Worm (Caenorhabditis elegans) whole organism, late embryonic: Measurements from ENCODE around the gene hpo-36.

Source experiments
- C38D4.7 ChIP-seq: fragments of 200-800 bp; sonication (Bioruptor generic); optimal IDR thresholded peaks from 2 replicates; lab custom pipeline; 2018; ENCODE audit warnings: mild to moderate bottlenecking, missing genetic modification characterization, moderate library complexity, missing compliant biosample characterization
- F13H6.1 ChIP-seq: sonication (generic microtip); optimal IDR thresholded peaks from 2 replicates; lab custom pipeline; 2016; ENCODE audit warnings: missing genetic modification characterization, missing compliant biosample characterization
- K09A11.1 ChIP-seq: sonication (generic microtip); optimal IDR thresholded peaks from 2 replicates; lab custom pipeline; 2017; ENCODE audit warnings: antibody characterized with exemption, mild to moderate bottlenecking, missing genetic modification characterization, missing compliant biosample characterization; ENCODE audit not compliant: insufficient read depth
- T23F11.4 ChIP-seq: fragments of 200-800 bp; sonication (Bioruptor generic); optimal IDR thresholded peaks from 2 replicates; lab custom pipeline; 2018; ENCODE audit warnings: mild to moderate bottlenecking, missing genetic modification characterization, missing compliant biosample characterization
- ahr-1 ChIP-seq: sonication (generic microtip); optimal IDR thresholded peaks from 2 replicates; lab custom pipeline; 2016; ENCODE audit warnings: missing genetic modification characterization, missing compliant biosample characterization
- ama-1 ChIP-seq: fragments of 150-350 bp; optimal IDR thresholded peaks from 2 replicates; lab custom pipeline; 2014
- ceh-14 ChIP-seq: sonication (generic microtip); optimal IDR thresholded peaks from 2 replicates; lab custom pipeline; 2016; ENCODE audit warnings: missing genotype, missing genetic modification characterization, missing compliant biosample characterization
- ceh-18 ChIP-seq: sonication (generic microtip); optimal IDR thresholded peaks from 2 replicates; lab custom pipeline; 2016; ENCODE audit warnings: missing genetic modification characterization, missing compliant biosample characterization
- ceh-19 ChIP-seq: fragments of 200-800 bp; sonication (Bioruptor generic); optimal IDR thresholded peaks from 2 replicates; lab custom pipeline; 2018; ENCODE audit warnings: mild to moderate bottlenecking, missing genetic modification characterization, missing compliant biosample characterization
- ceh-2 ChIP-seq: sonication (generic microtip); optimal IDR thresholded peaks from 2 replicates; lab custom pipeline; 2016; ENCODE audit warnings: missing genotype, missing genetic modification characterization, missing compliant biosample characterization
- ceh-22 ChIP-seq: sonication (generic microtip); optimal IDR thresholded peaks from 2 replicates; lab custom pipeline; 2017; ENCODE audit warnings: missing biosample characterization, missing genetic modification characterization
- ceh-24 ChIP-seq: sonication (generic microtip); optimal IDR thresholded peaks from 2 replicates; lab custom pipeline; 2016; ENCODE audit warnings: mild to moderate bottlenecking, missing genetic modification characterization, missing compliant biosample characterization
- ceh-30 ChIP-seq: fragments of 150-350 bp; optimal IDR thresholded peaks from 2 replicates; lab custom pipeline; 2014; ENCODE audit warnings: missing biosample characterization, missing genetic modification characterization
- ceh-31 ChIP-seq: sonication (generic microtip); optimal IDR thresholded peaks from 2 replicates; lab custom pipeline; 2016; ENCODE audit warnings: missing genetic modification characterization, missing compliant biosample characterization
- ceh-34 ChIP-seq: sonication (generic microtip); optimal IDR thresholded peaks from 2 replicates; lab custom pipeline; 2016; ENCODE audit warnings: mild to moderate bottlenecking, missing genetic modification characterization, missing compliant biosample characterization
- ceh-45 ChIP-seq: fragments of 200-800 bp; sonication (Bioruptor generic); IDR thresholded peaks from 2 replicates; pipeline ENCODE4 v1.3.6; 2022; ENCODE audit warnings: missing genetic modification reagents, missing genetic modification characterization, missing compliant biosample characterization
- ceh-6 ChIP-seq: fragments of 200-800 bp; sonication (Bioruptor generic); optimal IDR thresholded peaks from 2 replicates; lab custom pipeline; 2018; ENCODE audit warnings: mild to moderate bottlenecking, missing genetic modification characterization, missing compliant biosample characterization
- che-1 ChIP-seq: sonication (generic microtip); optimal IDR thresholded peaks from 2 replicates; lab custom pipeline; 2016; ENCODE audit warnings: mild to moderate bottlenecking, missing genetic modification characterization, missing compliant biosample characterization
- dmd-4 ChIP-seq: sonication (generic microtip); optimal IDR thresholded peaks from 2 replicates; lab custom pipeline; 2016; ENCODE audit warnings: borderline replicate concordance, missing genetic modification characterization, missing compliant biosample characterization
- dve-1 ChIP-seq: sonication (generic microtip); optimal IDR thresholded peaks from 2 replicates; lab custom pipeline; 2017; ENCODE audit warnings: antibody characterized with exemption, mild to moderate bottlenecking, missing genetic modification characterization, missing compliant biosample characterization
- elt-2 ChIP-seq: sonication (generic microtip); optimal IDR thresholded peaks from 2 replicates; lab custom pipeline; 2016; ENCODE audit warnings: missing genetic modification reagents, missing genetic modification characterization, missing compliant biosample characterization
- fax-1 ChIP-seq: sonication (generic microtip); optimal IDR thresholded peaks from 2 replicates; lab custom pipeline; 2016; ENCODE audit warnings: missing genotype, missing genetic modification characterization, missing compliant biosample characterization
- fkh-6 ChIP-seq: sonication (generic microtip); optimal IDR thresholded peaks from 2 replicates; lab custom pipeline; 2016; ENCODE audit warnings: missing genetic modification characterization, missing compliant biosample characterization
- gmeb-2 ChIP-seq: sonication (generic microtip); optimal IDR thresholded peaks from 2 replicates; lab custom pipeline; 2016; ENCODE audit warnings: missing genetic modification characterization, inconsistent platforms, missing compliant biosample characterization
- hlh-13 ChIP-seq: fragments of 200-800 bp; sonication (Bioruptor generic); optimal IDR thresholded peaks from 2 replicates; lab custom pipeline; 2018; ENCODE audit warnings: mild to moderate bottlenecking, missing genetic modification characterization, missing compliant biosample characterization
- hlh-30 ChIP-seq: sonication (generic microtip); optimal IDR thresholded peaks from 2 replicates; lab custom pipeline; 2017; ENCODE audit warnings: antibody characterized with exemption, missing genetic modification characterization, missing compliant biosample characterization; ENCODE audit not compliant: insufficient read depth
- lim-6 ChIP-seq: sonication (generic microtip); optimal IDR thresholded peaks from 2 replicates; lab custom pipeline; 2016; ENCODE audit warnings: missing genetic modification characterization, missing compliant biosample characterization
- lin-11 ChIP-seq: fragments of 200-800 bp; sonication (Bioruptor generic); optimal IDR thresholded peaks from 2 replicates; lab custom pipeline; 2018; ENCODE audit warnings: mild to moderate bottlenecking, missing genetic modification characterization, missing compliant biosample characterization
- nfya-1 ChIP-seq: sonication (generic microtip); optimal IDR thresholded peaks from 2 replicates; lab custom pipeline; 2017; ENCODE audit warnings: missing genetic modification characterization, mild to moderate bottlenecking, missing compliant biosample characterization, antibody characterized with exemption, moderate library complexity
- nhr-11 ChIP-seq: fragments of 150-350 bp; optimal IDR thresholded peaks from 2 replicates; lab custom pipeline; 2014; ENCODE audit warnings: missing biosample characterization, missing genetic modification characterization
- pat-9 ChIP-seq: fragments of 200-800 bp; sonication (Bioruptor generic); optimal IDR thresholded peaks from 2 replicates; lab custom pipeline; 2018; ENCODE audit warnings: mild to moderate bottlenecking, missing genetic modification characterization, moderate library complexity, missing compliant biosample characterization
- pax-1 ChIP-seq: fragments of 150-350 bp; optimal IDR thresholded peaks from 2 replicates; lab custom pipeline; 2014; ENCODE audit warnings: missing biosample characterization, missing genetic modification characterization
- pha-2 ChIP-seq: sonication (generic microtip); optimal IDR thresholded peaks from 2 replicates; lab custom pipeline; 2017; ENCODE audit warnings: mild to moderate bottlenecking, missing genetic modification characterization, missing compliant biosample characterization
- pha-4 ChIP-seq: fragments of 150-350 bp; optimal IDR thresholded peaks from 2 replicates; lab custom pipeline; 2018; ENCODE audit warnings: missing biosample characterization, missing genetic modification reagents, missing genetic modification characterization
- pqm-1 ChIP-seq: sonication (generic microtip); optimal IDR thresholded peaks from 2 replicates; lab custom pipeline; 2016; ENCODE audit warnings: missing genetic modification characterization, missing compliant biosample characterization
- ref-2 ChIP-seq: sonication (generic microtip); optimal IDR thresholded peaks from 2 replicates; lab custom pipeline; 2016; ENCODE audit warnings: missing genetic modification characterization, missing compliant biosample characterization
- rnt-1 ChIP-seq: sonication (generic microtip); optimal IDR thresholded peaks from 2 replicates; lab custom pipeline; 2016; ENCODE audit warnings: missing genetic modification characterization, missing compliant biosample characterization
- sox-4 ChIP-seq: sonication (generic microtip); optimal IDR thresholded peaks from 2 replicates; lab custom pipeline; 2017; ENCODE audit warnings: mild to moderate bottlenecking, missing genetic modification characterization, inconsistent platforms, missing compliant biosample characterization
- syd-9 ChIP-seq: sonication (generic microtip); optimal IDR thresholded peaks from 2 replicates; lab custom pipeline; 2016; ENCODE audit warnings: mild to moderate bottlenecking, missing genetic modification characterization, moderate library complexity, missing compliant biosample characterization
- tbx-2 ChIP-seq: sonication (generic microtip); optimal IDR thresholded peaks from 2 replicates; lab custom pipeline; 2016; ENCODE audit warnings: missing genetic modification characterization, missing compliant biosample characterization
- tbx-7 ChIP-seq: sonication (generic microtip); optimal IDR thresholded peaks from 2 replicates; lab custom pipeline; 2016; ENCODE audit warnings: missing genotype, missing genetic modification characterization, missing compliant biosample characterization
- unc-55 ChIP-seq: sonication (generic microtip); optimal IDR thresholded peaks from 2 replicates; lab custom pipeline; 2017; ENCODE audit warnings: missing biosample characterization, missing genetic modification reagents, missing genetic modification characterization
- zip-5 ChIP-seq: sonication (generic microtip); optimal IDR thresholded peaks from 2 replicates; lab custom pipeline; 2016; ENCODE audit warnings: missing genetic modification characterization, missing compliant biosample characterization

hpo-36 gene

ce11 chrV:3761829-3762228, 22.6 kb upstream of the hpo-36 start:
- no peak for TF ChIP-seq sox-4 (tag; lab: Kevin White, UChicago)
- TF ChIP-seq ceh-31 (tag; lab: Kevin White, UChicago), result no peak
- no peak for TF ChIP-seq zip-5 (tag; lab: Kevin White, UChicago)
- no peak for TF ChIP-seq hlh-13 (GFP tag; lab: Kevin White, UChicago)
- TF ChIP-seq pha-4, result no peak
- TF ChIP-seq gmeb-2, result no peak
- TF ChIP-seq lin-11 (tag; lab: Kevin White, UChicago), result no peak
- no peak for TF ChIP-seq tbx-2 (tag; lab: Kevin White, UChicago)
- no peak for TF ChIP-seq syd-9 (tag; lab: Kevin White, UChicago)
- TF ChIP-seq ceh-19 (GFP tag; lab: Kevin White, UChicago), result no peak
- no peak for TF ChIP-seq ref-2 (tag; lab: Kevin White, UChicago)
- TF ChIP-seq ceh-30 (tag; lab: Kevin White, UChicago), result no peak
- no peak for TF ChIP-seq nfya-1 (tag; lab: Kevin White, UChicago)
- no peak for TF ChIP-seq C38D4.7 (GFP tag; lab: Kevin White, UChicago)
- no peak for TF ChIP-seq dmd-4
- TF ChIP-seq ceh-6, result no peak
- no peak for TF ChIP-seq nhr-11 (tag; lab: Kevin White, UChicago)

- TF ChIP-seq ahr-1 (tag; lab: Kevin White, UChicago) (no peak), ceh-34 (tag; lab: Kevin White, UChicago) (no peak), pax-1 (tag; lab: Kevin White, UChicago) (no peak), lin-11 (tag; lab: Kevin White, UChicago) (no peak), syd-9 (tag; lab: Kevin White, UChicago) (no peak), lim-6 (tag; lab: Kevin White, UChicago) (no peak), K09A11.1 (tag; lab: Kevin White, UChicago) (no peak), ceh-45 (no peak), hlh-30 (no peak), dmd-4 (no peak), ama-1 (lab: Kevin White, UChicago) (no peak), ceh-22 (tag; lab: Kevin White, UChicago) (no peak), F13H6.1 (no peak), T23F11.4 (no peak), ceh-2 (no peak), pat-9 (tag; lab: Kevin White, UChicago) (no peak)
These were observed 21.6 kb upstream of the hpo-36 start, which contains the start of gene oac-55 for ce11 chrV:3760839-3761238. TSS of gene oac-55 (plus strand) at chrV:3761139.

DNA sequence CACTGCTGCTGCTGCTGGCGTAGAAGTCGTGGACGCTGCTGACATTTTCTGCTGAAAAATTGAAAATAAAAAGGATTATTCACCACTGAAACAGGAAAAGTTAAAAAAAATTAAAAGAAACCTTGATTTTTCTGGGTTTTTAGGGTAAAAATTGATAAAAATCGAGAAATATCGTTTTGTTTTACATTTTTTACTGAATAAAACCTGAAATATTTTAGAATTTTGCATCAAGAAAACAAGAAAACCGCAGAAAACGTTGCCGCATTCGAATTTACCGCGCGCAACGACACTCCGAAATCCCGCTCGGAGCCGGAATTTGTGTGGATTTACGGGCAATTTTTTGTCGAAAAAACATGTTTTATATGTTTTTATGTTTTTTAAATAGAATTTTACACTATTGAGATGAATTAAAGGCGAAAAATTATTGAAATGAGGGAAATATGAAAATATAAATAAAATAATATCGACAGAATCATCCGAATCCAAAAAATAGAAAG, 20.3 kb upstream of the hpo-36 start, which contains the start of gene chk-1:
Gene chk-1, minus strand, starts transcription at position 51 of the 497 bp plus-strand sequence.
- TF ChIP-seq gmeb-2, result no peak
- TF ChIP-seq nfya-1 (tag; lab: Kevin White, UChicago), result peak; percentile 34
- TF ChIP-seq sox-4 (tag; lab: Kevin White, UChicago), result no peak
- TF ChIP-seq, all 69 proteins: peak for 1

ce11 chrV:3756887-3757286, 17.7 kb upstream of the hpo-36 start, which contains the start of gene gid-7:
TSS of gene gid-7 (minus strand) at chrV:3757074.
- TF ChIP-seq unc-55 (peak; percentile 34), nfya-1 (tag; lab: Kevin White, UChicago) (peak; percentile 47), fkh-6 (tag; lab: Kevin White, UChicago) (no peak), che-1 (no peak), hlh-30 (peak; percentile 12), K09A11.1 (tag; lab: Kevin White, UChicago) (no peak), ceh-45 (no peak), lim-6 (tag; lab: Kevin White, UChicago) (no peak), pqm-1 (tag; lab: Kevin White, UChicago) (no peak), rnt-1 (no peak), pha-4 (no peak), dve-1 (tag; lab: Kevin White, UChicago) (peak; percentile 5), ceh-18 (tag; lab: Kevin White, UChicago) (no peak), ceh-24 (tag; lab: Kevin White, UChicago) (no peak), elt-2 (no peak), pha-2 (no peak), T23F11.4 (no peak), fax-1 (no peak), tbx-7 (no peak), ceh-14 (tag; lab: Kevin White, UChicago) (no peak)
